Fruit fly (Drosophila melanogaster) whole organism, larva: ENCODE results near the gene CG11322.

ENCODE experiments used
- noc ChIP-seq: fragments of 200-800 bp; sonication (Bioruptor generic); optimal IDR thresholded peaks from 3 replicates; lab custom pipeline; 2019; ENCODE audit warnings: missing biosample characterization, mild to moderate bottlenecking, missing genetic modification characterization, moderate library complexity

CG11322 gene

DNA sequence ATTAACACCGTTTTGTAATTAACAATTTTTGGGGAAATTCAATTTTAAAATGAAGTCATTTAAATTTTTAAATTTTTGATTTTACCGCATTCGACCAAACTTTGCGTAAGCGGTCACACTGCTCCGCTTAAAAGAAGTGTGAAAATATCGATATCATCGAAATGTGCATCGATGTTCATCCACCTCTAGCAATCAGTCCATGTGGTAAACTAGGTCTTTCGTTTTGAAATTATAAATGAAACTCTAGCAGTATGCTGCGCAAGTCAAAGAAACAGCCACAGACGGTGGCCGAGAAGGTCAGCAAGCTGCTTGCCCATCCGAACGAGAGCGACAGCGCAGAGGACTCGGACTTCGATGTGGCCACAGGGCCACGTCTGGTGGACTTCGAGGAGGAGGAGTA is 42.0 kb downstream of the CG11322 start, which contains the start of gene Aatf:
Gene Aatf, plus strand, starts transcription at position 166 of the 400 bp plus-strand sequence.
- no peak for TF ChIP-seq noc

DNA sequence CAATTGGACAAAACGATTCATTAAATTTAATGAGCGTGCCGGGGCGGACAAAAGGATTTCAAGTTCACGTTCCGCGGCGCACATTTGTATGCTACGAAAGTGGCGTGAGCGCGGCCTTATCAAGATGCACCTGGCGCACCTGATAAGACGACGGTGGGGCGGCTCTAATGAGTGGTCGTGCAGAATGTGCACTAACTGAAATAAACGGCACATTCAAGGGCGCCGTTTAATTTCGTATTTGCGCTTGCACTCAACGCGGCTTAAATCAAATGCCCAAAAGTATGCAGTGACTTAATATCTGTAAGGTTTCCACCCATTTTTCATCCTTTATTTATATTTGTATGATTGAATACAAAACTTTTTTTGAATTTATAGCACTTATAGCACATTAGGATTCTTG is 42.5 kb downstream of the CG11322 start:
- no peak for TF ChIP-seq noc

- peak; percentile 23 for TF ChIP-seq noc
Measured at dm6 chr2L:6716182-6716770, 43.2 kb downstream of the CG11322 start, which contains the start of gene AkhR. Gene AkhR (minus strand): TSS chr2L:6716186.

DNA sequence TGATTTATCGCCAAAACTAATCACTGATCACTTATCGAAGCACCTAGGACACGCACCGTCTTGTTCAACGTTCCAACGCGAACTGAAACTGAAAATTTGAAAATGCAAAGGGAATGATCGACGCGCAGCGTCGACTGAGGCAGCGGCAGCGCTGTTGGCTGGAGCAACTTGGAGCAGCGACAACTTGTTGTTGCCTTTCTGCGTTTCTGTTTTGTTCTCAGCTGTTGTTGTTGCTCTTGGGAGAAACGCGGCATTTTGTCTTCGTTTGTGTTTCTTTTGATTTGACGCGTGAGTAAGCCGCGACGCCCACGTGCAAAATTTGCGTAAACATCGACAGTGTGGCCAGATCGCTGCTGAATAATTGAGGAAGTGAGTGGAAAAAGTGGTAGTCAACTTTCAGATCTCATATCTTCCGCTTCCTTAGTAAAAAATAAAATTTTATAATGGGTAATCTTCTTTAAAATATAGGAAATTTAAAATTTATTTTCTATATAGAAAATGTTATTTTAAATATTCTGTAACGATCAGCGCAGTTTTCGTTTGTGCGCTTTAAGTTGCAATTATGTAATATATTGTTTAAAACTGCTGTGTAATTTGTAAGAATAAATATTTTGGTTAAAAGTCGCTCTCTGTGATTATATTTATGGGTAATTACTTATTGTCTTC is 50.3 kb downstream of the CG11322 start, which contains the start of gene Tsp:
Gene Tsp, minus strand, starts transcription at position 90 of the 666 bp plus-strand sequence.
- no peak for TF ChIP-seq noc
